Fruit fly (Drosophila melanogaster): Measurements from ENCODE around the gene CG3842.

Gene CG3842

dm6 chrX:6372769-6373197, 35.2 kb downstream of the CG3842 start, which contains the start of gene PpV (continued):
- TF ChIP-seq CG31365 (tag; optimal IDR thresholded peaks at IDR 0.05) (no peak), dimm (GFP tag; IDR thresholded peaks at IDR 0.05) (no peak), bbx (GFP tag; IDR thresholded peaks at IDR 0.05; ENCODE audit: partially characterized antibody) (peak; percentile 7; the same call in 1 of the 2 replicates), CG13287 (GFP tag; IDR thresholded peaks at IDR 0.05; ENCODE audit: partially characterized antibody) (peak; percentile 58), CG8924 (tag; optimal IDR thresholded peaks at IDR 0.05) (peak; percentile 59), CG10959 (GFP tag; IDR thresholded peaks at IDR 0.05) (no peak), chn (GFP tag; optimal IDR thresholded peaks at IDR 0.05) (no peak), Bgb (GFP tag; IDR thresholded peaks at IDR 0.05; ENCODE audit: partially characterized antibody) (peak; percentile 32; the same call in 1 of the 2 replicates), Bdp1 (GFP tag; optimal IDR thresholded peaks at IDR 0.05) (no peak), Eip74EF (GFP tag; optimal IDR thresholded peaks at IDR 0.05) (no peak), MBD-R2 (GFP tag; IDR thresholded peaks at IDR 0.05) (peak; percentile 67), emc (GFP tag; optimal IDR thresholded peaks at IDR 0.05) (no peak), az2 (GFP tag; optimal IDR thresholded peaks at IDR 0.05) (no peak), CG13775 (GFP tag; optimal IDR thresholded peaks at IDR 0.05) (no peak), CG18619 (GFP tag; optimal IDR thresholded peaks at IDR 0.05) (no peak), Oli (tag; optimal IDR thresholded peaks at IDR 0.05) (no peak), CG12942 (GFP tag; optimal IDR thresholded peaks at IDR 0.05) (no peak), CG15073 (GFP tag; optimal IDR thresholded peaks at IDR 0.05) (no peak), Fer2 (tag; optimal IDR thresholded peaks at IDR 0.05) (no peak), H15 (GFP tag; IDR thresholded peaks at IDR 0.05) (no peak), fu2 (GFP tag; optimal IDR thresholded peaks at IDR 0.05) (no peak), CG11456 (GFP tag; IDR thresholded peaks at IDR 0.05) (no peak), CG7963 (GFP tag; IDR thresholded peaks at IDR 0.05; ENCODE audit: partially characterized antibody) (no peak), CG11085 (GFP tag; IDR thresholded peaks at IDR 0.05) (no peak), dan (GFP tag; IDR thresholded peaks at IDR 0.05) (no peak), CG16863 (GFP tag; optimal IDR thresholded peaks at IDR 0.05) (no peak), CG1792 (GFP tag; optimal IDR thresholded peaks at IDR 0.05) (no peak), CG1233 (GFP tag; optimal IDR thresholded peaks at IDR 0.05) (no peak), Ada2b (GFP tag; IDR thresholded peaks at IDR 0.05) (no peak), CG17361 (GFP tag; IDR thresholded peaks at IDR 0.05) (0 out of 3 replicates have a peak, but pooled peaks have one; percentile 15), lola (GFP tag; optimal IDR thresholded peaks at IDR 0.05) (no peak), odd (GFP tag; optimal IDR thresholded peaks at IDR 0.05) (no peak), CG34376 (GFP tag; optimal IDR thresholded peaks at IDR 0.05) (no peak), CG10209 (GFP tag; optimal IDR thresholded peaks at IDR 0.05) (no peak), CG18262 (tag; optimal IDR thresholded peaks at IDR 0.05) (no peak), CG7987 (GFP tag; optimal IDR thresholded peaks at IDR 0.05) (no peak), maf-S (GFP tag; optimal IDR thresholded peaks at IDR 0.05) (no peak), kni (GFP tag; optimal IDR thresholded peaks at IDR 0.05) (no peak), mld (GFP tag; IDR thresholded peaks at IDR 0.05; ENCODE audit: partially characterized antibody) (no peak), fd64A (GFP tag; optimal IDR thresholded peaks at IDR 0.05) (no peak), CG16779 (GFP tag; IDR thresholded peaks at IDR 0.05) (no peak), CG2116 (GFP tag; optimal IDR thresholded peaks at IDR 0.05) (peak; percentile 89), nau (GFP tag; optimal IDR thresholded peaks at IDR 0.05) (no peak), hb (GFP tag; IDR thresholded peaks at IDR 0.05; ENCODE audit: partially characterized antibody) (no peak), sim (GFP tag; IDR thresholded peaks at IDR 0.05) (no peak), ap (GFP tag; IDR thresholded peaks at IDR 0.05) (no peak), CG2712 (tag; optimal IDR thresholded peaks at IDR 0.05) (peak; percentile 26), croc (GFP tag; conservative IDR thresholded peaks at IDR 0.05) (no peak), Hmx (GFP tag; optimal IDR thresholded peaks at IDR 0.05) (no peak), btn (GFP tag; optimal IDR thresholded peaks at IDR 0.05) (no peak), CG6654 (GFP tag; optimal IDR thresholded peaks at IDR 0.05) (no peak)

Data from whole organism, embryonic.